Fruit fly (Drosophila melanogaster): ENCODE data around the gene CG15347.

CG15347 gene

dm6 chrX:8499151-8499550 lies 38.5 kb upstream of the CG15347 start (continued):
- peak; percentile 18 for TF ChIP-seq Hr4 (GFP tag; optimal IDR thresholded peaks at IDR 0.05)
- no peak for TF ChIP-seq lz (GFP tag; optimal IDR thresholded peaks at IDR 0.05)
- TF ChIP-seq eg (GFP tag; IDR thresholded peaks at IDR 0.05), result 0 out of 3 replicates have a peak, but pooled peaks have one; percentile 41
- TF ChIP-seq Lpt (GFP tag; optimal IDR thresholded peaks at IDR 0.05), result no peak
- no peak for TF ChIP-seq salr (GFP tag; optimal IDR thresholded peaks at IDR 0.05)
- no peak for TF ChIP-seq CG8319 (GFP tag; optimal IDR thresholded peaks at IDR 0.05)
- peak; percentile 16 for TF ChIP-seq Hr39 (GFP tag; optimal IDR thresholded peaks at IDR 0.05)
- peak; percentile 40 for TF ChIP-seq acj6 (GFP tag; optimal IDR thresholded peaks at IDR 0.05)
- no peak for TF ChIP-seq topi (GFP tag; optimal IDR thresholded peaks at IDR 0.05)

- peak; percentile 10 for TF ChIP-seq topi (GFP tag; optimal IDR thresholded peaks at IDR 0.05)
- TF ChIP-seq CG15336 (GFP tag; IDR thresholded peaks at IDR 0.05), result 0 out of 2 replicates have a peak, but pooled peaks have one; percentile 22
- TF ChIP-seq Hr38 (GFP tag; optimal IDR thresholded peaks at IDR 0.05), result no peak
- peak; percentile 5 for TF ChIP-seq Eip75B (GFP tag; optimal IDR thresholded peaks at IDR 0.05)
- TF ChIP-seq net (GFP tag; optimal IDR thresholded peaks at IDR 0.05), result no peak
- no peak for TF ChIP-seq Smox (GFP tag; optimal IDR thresholded peaks at IDR 0.05)
- TF ChIP-seq CG4318 (GFP tag; optimal IDR thresholded peaks at IDR 0.05), result no peak
- no peak for TF ChIP-seq CG7368 (GFP tag; optimal IDR thresholded peaks at IDR 0.05)
- TF ChIP-seq eg (GFP tag; IDR thresholded peaks at IDR 0.05), result no peak
- peak; percentile 23 for TF ChIP-seq pdm3 (GFP tag; optimal IDR thresholded peaks at IDR 0.05)
- peak; percentile 49 for TF ChIP-seq vri (GFP tag; optimal IDR thresholded peaks at IDR 0.05)
- TF ChIP-seq Eip78C (GFP tag), result peak; percentile 67
- no peak for TF ChIP-seq CG1621 (tag; optimal IDR thresholded peaks at IDR 0.05)
- no peak for TF ChIP-seq fkh (GFP tag; optimal IDR thresholded peaks at IDR 0.05)
- TF ChIP-seq CG6792 (GFP tag; optimal IDR thresholded peaks at IDR 0.05), result no peak
- TF ChIP-seq CG3032 (tag; optimal IDR thresholded peaks at IDR 0.05), result no peak
- TF ChIP-seq cyc (GFP tag; optimal IDR thresholded peaks at IDR 0.05), result peak; percentile 20
- TF ChIP-seq spab (GFP tag; optimal IDR thresholded peaks at IDR 0.05), result no peak
- no peak for TF ChIP-seq ss (GFP tag; optimal IDR thresholded peaks at IDR 0.05)
- no peak for TF ChIP-seq CG6808 (GFP tag; optimal IDR thresholded peaks at IDR 0.05)
- peak; percentile 16 for TF ChIP-seq Ets96B (tag; optimal IDR thresholded peaks at IDR 0.05)
- TF ChIP-seq achi (GFP tag; optimal IDR thresholded peaks at IDR 0.05), result peak; percentile 0
- TF ChIP-seq fd85E (GFP tag; optimal IDR thresholded peaks at IDR 0.05), result no peak
- TF ChIP-seq Sox15 (GFP tag; optimal IDR thresholded peaks at IDR 0.05), result no peak
- no peak for TF ChIP-seq CG8319 (GFP tag; optimal IDR thresholded peaks at IDR 0.05)
- no peak for TF ChIP-seq salr (GFP tag; optimal IDR thresholded peaks at IDR 0.05)
- TF ChIP-seq Eip93F (GFP tag; optimal IDR thresholded peaks at IDR 0.05), result no peak
- TF ChIP-seq CG11902 (GFP tag; optimal IDR thresholded peaks at IDR 0.05), result no peak
- no peak for TF ChIP-seq Gug (GFP tag; IDR thresholded peaks at IDR 0.05)
- no peak for TF ChIP-seq dsx (GFP tag; optimal IDR thresholded peaks at IDR 0.05; ENCODE audit: poor library complexity, severe bottlenecking)
- no peak for TF ChIP-seq dac (GFP tag; optimal IDR thresholded peaks at IDR 0.05)
- TF ChIP-seq CG9139 (GFP tag; optimal IDR thresholded peaks at IDR 0.05), result no peak
- peak; percentile 18 for TF ChIP-seq CG3919 (GFP tag; optimal IDR thresholded peaks at IDR 0.05)
- no peak for TF ChIP-seq Blimp-1 (GFP tag; optimal IDR thresholded peaks at IDR 0.05)
- no peak for TF ChIP-seq Lpt (GFP tag; optimal IDR thresholded peaks at IDR 0.05)
- no peak for TF ChIP-seq CG6854 (GFP tag; optimal IDR thresholded peaks at IDR 0.05)
- no peak for TF ChIP-seq acj6 (GFP tag; optimal IDR thresholded peaks at IDR 0.05)
- TF ChIP-seq Hr39 (GFP tag; optimal IDR thresholded peaks at IDR 0.05), result peak; percentile 7
- no peak for TF ChIP-seq CG10631 (GFP tag; optimal IDR thresholded peaks at IDR 0.05)
- TF ChIP-seq Ets21C (GFP tag; optimal IDR thresholded peaks at IDR 0.05), result no peak
- TF ChIP-seq CG16779 (tag; optimal IDR thresholded peaks at IDR 0.05), result no peak
- no peak for TF ChIP-seq Sox102F (GFP tag; optimal IDR thresholded peaks at IDR 0.05)
- TF ChIP-seq CG34406 (GFP tag; optimal IDR thresholded peaks at IDR 0.05), result peak; percentile 8
- TF ChIP-seq svp (GFP tag), result peak; percentile 50
- TF ChIP-seq CG6163 (GFP tag; IDR thresholded peaks at IDR 0.05), result no peak
- no peak for TF ChIP-seq fd59A (GFP tag; optimal IDR thresholded peaks at IDR 0.05)
- peak; percentile 3 for TF ChIP-seq OdsH (GFP tag; optimal IDR thresholded peaks at IDR 0.05)
These were observed 37.0 kb upstream of the CG15347 start for dm6 chrX:8497604-8498232.
